Fruit fly (Drosophila melanogaster) whole organism, wandering third instar larva: ENCODE results near the gene Tbh.
A peak's percentile ranks its signal among the peaks of the same experiment; 100 is the strongest.

ENCODE experiments used
- Abd-B ChIP-seq: fragments of >200 bp; optimal IDR thresholded peaks from 2 replicates; lab custom pipeline; 2017; ENCODE audit warnings: missing biosample characterization, missing genetic modification characterization
- CG32264 ChIP-seq: fragments of 200-800 bp; sonication (Bioruptor generic); optimal IDR thresholded peaks from 2 replicates; lab custom pipeline; 2016; ENCODE audit warnings: missing biosample characterization, missing genetic modification characterization
- CG9705 ChIP-seq: fragments of 200-800 bp; sonication (Bioruptor generic); optimal IDR thresholded peaks from 2 replicates; lab custom pipeline; 2018; ENCODE audit warnings: missing biosample characterization, mild to moderate bottlenecking, missing genetic modification characterization
- CrebA ChIP-seq: fragments of 200-800 bp; sonication (Bioruptor generic); optimal IDR thresholded peaks from 2 replicates; lab custom pipeline; 2016; ENCODE audit warnings: missing biosample characterization, mild to moderate bottlenecking, missing genetic modification characterization, borderline replicate concordance
- Dfd ChIP-seq: fragments of >200 bp; optimal IDR thresholded peaks from 2 replicates; lab custom pipeline; 2017; ENCODE audit warnings: missing biosample characterization, missing genetic modification characterization
- Dif ChIP-seq: fragments of 200-275, 200-300 bp; sonication (Bioruptor generic); optimal IDR thresholded peaks from 2 replicates; lab custom pipeline; 2018; ENCODE audit warnings: missing biosample characterization, missing genetic modification characterization; ENCODE audit not compliant: partially characterized antibody
- GATAd ChIP-seq: sonication (Bioruptor generic); optimal IDR thresholded peaks from 2 replicates; lab custom pipeline; 2016; ENCODE audit warnings: missing biosample characterization, missing genetic modification characterization
- HLH106 ChIP-seq: fragments of 200-800 bp; optimal IDR thresholded peaks from 3 replicates; lab custom pipeline; 2019; ENCODE audit warnings: missing biosample characterization, mild to moderate bottlenecking, missing genetic modification characterization, moderate library complexity
- Hnf4 ChIP-seq: fragments of 200-800 bp; sonication (Bioruptor generic); optimal IDR thresholded peaks from 2 replicates; lab custom pipeline; 2016; ENCODE audit warnings: missing biosample characterization, mild to moderate bottlenecking, missing genetic modification characterization
- Hr78 ChIP-seq: fragments of >200 bp; optimal IDR thresholded peaks from 2 replicates; lab custom pipeline; 2017; ENCODE audit warnings: missing biosample characterization, missing genetic modification characterization
- Hr83 ChIP-seq: fragments of 200-300 bp; sonication (Bioruptor generic); optimal IDR thresholded peaks from 2 replicates; lab custom pipeline; 2016; ENCODE audit warnings: missing biosample characterization, mild to moderate bottlenecking, missing genetic modification characterization, moderate library complexity; ENCODE audit not compliant: poor library complexity, severe bottlenecking
- Jra ChIP-seq: sonication (Bioruptor generic); optimal IDR thresholded peaks from 2 replicates; lab custom pipeline; 2016; ENCODE audit warnings: missing biosample characterization, missing genetic modification characterization
- Mio ChIP-seq: sonication (Bioruptor generic); optimal IDR thresholded peaks from 2 replicates; lab custom pipeline; 2016; ENCODE audit warnings: missing biosample characterization, missing genetic modification characterization
- Myc ChIP-seq: fragments of >200 bp; optimal IDR thresholded peaks from 2 replicates; lab custom pipeline; 2017
- N ChIP-seq: fragments of >200 bp; optimal IDR thresholded peaks from 2 replicates; lab custom pipeline; 2018; ENCODE audit warnings: missing biosample characterization, missing external identifiers, missing genetic modification characterization
- OdsH ChIP-seq: fragments of 200-800 bp; sonication (Bioruptor generic); optimal IDR thresholded peaks from 2 replicates; lab custom pipeline; 2016; ENCODE audit warnings: missing biosample characterization, mild to moderate bottlenecking, missing genetic modification characterization
- Sp1 ChIP-seq: fragments of 200-800 bp; sonication (Bioruptor generic); optimal IDR thresholded peaks from 3 replicates; lab custom pipeline; 2019; ENCODE audit warnings: missing biosample characterization, mild to moderate bottlenecking, missing genetic modification characterization, moderate library complexity
- Vsx2 ChIP-seq: fragments of 200-300, 225-300 bp; sonication (Bioruptor generic); optimal IDR thresholded peaks from 2 replicates; lab custom pipeline; 2018; ENCODE audit warnings: missing biosample characterization, missing genetic modification characterization; ENCODE audit not compliant: partially characterized antibody
- br ChIP-seq: fragments of 200-800 bp; sonication (Bioruptor generic); optimal IDR thresholded peaks from 2 replicates; lab custom pipeline; 2016; ENCODE audit warnings: missing biosample characterization, missing genetic modification characterization
- brk ChIP-seq: fragments of 200-800 bp; sonication (Bioruptor generic); optimal IDR thresholded peaks from 2 replicates; lab custom pipeline; 2016; ENCODE audit warnings: missing biosample characterization, mild to moderate bottlenecking, missing genetic modification characterization
- dl ChIP-seq, 2 experiments: fragments of 175-275, 200-275 bp in 1 of 2; fragments of 200-275 bp in 1 of 2; sonication (Bioruptor generic); optimal IDR thresholded peaks; lab custom pipeline; 2018; ENCODE audit warnings: mild to moderate bottlenecking in 2 of 2, missing biosample characterization in 2 of 2, missing genetic modification characterization in 2 of 2, moderate library complexity in 2 of 2; ENCODE audit not compliant: partially characterized antibody in 2 of 2, insufficient read depth in 1 of 2
- dmrt93B ChIP-seq: fragments of 200-800 bp; sonication (Bioruptor generic); optimal IDR thresholded peaks from 2 replicates; lab custom pipeline; 2018; ENCODE audit warnings: missing biosample characterization, mild to moderate bottlenecking, missing genetic modification characterization
- dsf ChIP-seq: sonication (Bioruptor generic); optimal IDR thresholded peaks from 2 replicates; lab custom pipeline; 2016; ENCODE audit warnings: missing biosample characterization, missing genetic modification characterization, borderline replicate concordance
- ey ChIP-seq: fragments of 200-800 bp; sonication (Bioruptor generic); optimal IDR thresholded peaks from 2 replicates; lab custom pipeline; 2016; ENCODE audit warnings: missing biosample characterization, missing genetic modification characterization
- foxo ChIP-seq, 2 experiments: fragments of 200-800 bp; sonication (Bioruptor generic); optimal IDR thresholded peaks; 2 replicates in 1 of 2; 3 replicates in 1 of 2; lab custom pipeline; 2016 to 2017; ENCODE audit warnings: missing biosample characterization in 2 of 2, missing genetic modification characterization in 2 of 2
- fru ChIP-seq: fragments of 200-800 bp; sonication (Bioruptor generic); optimal IDR thresholded peaks from 3 replicates; lab custom pipeline; 2016; ENCODE audit warnings: missing biosample characterization, mild to moderate bottlenecking, missing genetic modification characterization
- h ChIP-seq: fragments of 200-800 bp; sonication (Bioruptor generic); optimal IDR thresholded peaks from 3 replicates; lab custom pipeline; 2016; ENCODE audit warnings: missing biosample characterization, mild to moderate bottlenecking, missing genetic modification characterization
- jim ChIP-seq: fragments of 175-275, 200-325 bp; sonication (Bioruptor generic); optimal IDR thresholded peaks from 2 replicates; lab custom pipeline; 2016; ENCODE audit warnings: missing biosample characterization, mild to moderate bottlenecking, missing genetic modification characterization
- lola ChIP-seq: fragments of >200 bp; optimal IDR thresholded peaks from 2 replicates; lab custom pipeline; 2017; ENCODE audit warnings: missing biosample characterization, missing genetic modification characterization
- pan ChIP-seq: fragments of >200 bp; optimal IDR thresholded peaks from 2 replicates; lab custom pipeline; 2017
- psq ChIP-seq: fragments of 200-800 bp; sonication (Bioruptor generic); optimal IDR thresholded peaks from 3 replicates; lab custom pipeline; 2017; ENCODE audit warnings: missing biosample characterization, mild to moderate bottlenecking, missing genetic modification characterization, moderate library complexity
- rgr ChIP-seq: fragments of 200-800 bp; sonication (Bioruptor generic); optimal IDR thresholded peaks from 3 replicates; lab custom pipeline; 2016; ENCODE audit warnings: missing biosample characterization, mild to moderate bottlenecking, missing genetic modification characterization
- sage ChIP-seq: fragments of 200-800 bp; sonication (Bioruptor generic); optimal IDR thresholded peaks from 2 replicates; lab custom pipeline; 2016; ENCODE audit warnings: missing biosample characterization, mild to moderate bottlenecking, missing genetic modification characterization
- sv ChIP-seq: fragments of 200-800 bp; sonication (Bioruptor generic); optimal IDR thresholded peaks from 3 replicates; lab custom pipeline; 2016; ENCODE audit warnings: missing biosample characterization, missing genetic modification characterization
- tai ChIP-seq: sonication (Bioruptor generic); optimal IDR thresholded peaks from 2 replicates; lab custom pipeline; 2016; ENCODE audit warnings: missing biosample characterization, missing genetic modification characterization
- usp ChIP-seq: fragments of >200 bp; optimal IDR thresholded peaks from 2 replicates; lab custom pipeline; 2017; ENCODE audit warnings: missing biosample characterization, missing genetic modification characterization
- woc ChIP-seq: sonication (Bioruptor generic); optimal IDR thresholded peaks from 2 replicates; lab custom pipeline; 2016; ENCODE audit warnings: missing biosample characterization, mild to moderate bottlenecking, missing genetic modification characterization

Gene Tbh

dm6 chrX:7965761-7966555 is 29.5 kb upstream of the Tbh start:
- TF ChIP-seq usp (no peak), HLH106 (tag; lab: Kevin White, UChicago) (no peak), CG9705 (GFP tag; lab: Kevin White, UChicago) (no peak), tai (no peak), Dfd (no peak), Jra (GFP tag; lab: Kevin White, UChicago) (no peak), Hr83 (no peak), sv (GFP tag; lab: Kevin White, UChicago) (no peak)

- TF ChIP-seq dmrt93B (GFP tag; lab: Kevin White, UChicago) = no peak
- TF ChIP-seq Myc = no peak
- no peak for TF ChIP-seq foxo (GFP tag; optimal IDR thresholded peaks at IDR 0.05; lab: Kevin White, UChicago)
- TF ChIP-seq Dif = no peak
- no peak for TF ChIP-seq usp
- no peak for TF ChIP-seq HLH106 (tag; lab: Kevin White, UChicago)
- TF ChIP-seq sage = no peak
- no peak for TF ChIP-seq psq (GFP tag; lab: Kevin White, UChicago)
- TF ChIP-seq CrebA (GFP tag; lab: Kevin White, UChicago) = no peak
- no peak for TF ChIP-seq tai
- TF ChIP-seq Abd-B (GFP tag; lab: Kevin White, UChicago) = no peak
- no peak for TF ChIP-seq CG9705 (GFP tag; lab: Kevin White, UChicago)
- no peak for TF ChIP-seq lola
- no peak for TF ChIP-seq OdsH
- TF ChIP-seq sv (GFP tag; lab: Kevin White, UChicago) = no peak
- TF ChIP-seq CG32264 = no peak
- TF ChIP-seq pan = no peak
- TF ChIP-seq fru = no peak
These were observed 28.2 kb upstream of the Tbh start for dm6 chrX:7967052-7967847.

dm6 chrX:7967848-7968143 is 27.7 kb upstream of the Tbh start:
- TF ChIP-seq HLH106 (tag; lab: Kevin White, UChicago) = no peak
- TF ChIP-seq, all 38 proteins: peak for 0

- TF ChIP-seq jim (GFP tag; lab: Kevin White, UChicago) = no peak
- no peak for TF ChIP-seq Hr78 (GFP tag; lab: Kevin White, UChicago)
- TF ChIP-seq OdsH = peak; percentile 37
- TF ChIP-seq h = peak; percentile 14
- no peak for TF ChIP-seq Abd-B (GFP tag; lab: Kevin White, UChicago)
- TF ChIP-seq brk (GFP tag; lab: Kevin White, UChicago) = no peak
- no peak for TF ChIP-seq tai
- TF ChIP-seq rgr = peak; percentile 26
- TF ChIP-seq woc (GFP tag; lab: Kevin White, UChicago) = no peak
- no peak for TF ChIP-seq N (GFP tag; lab: Kevin White, UChicago)
- TF ChIP-seq fru = peak; percentile 39
- no peak for TF ChIP-seq CrebA (GFP tag; lab: Kevin White, UChicago)
- no peak for TF ChIP-seq dl (GFP tag; optimal IDR thresholded peaks at IDR 0.05; lab: Kevin White, UChicago; ENCODE audit: insufficient read depth in 1 of 2, partially characterized antibody in 2 of 2)
- peak; percentile 63 for TF ChIP-seq HLH106 (tag; lab: Kevin White, UChicago)
- TF ChIP-seq Myc = no peak
- peak; percentile 34 for TF ChIP-seq Sp1 (GFP tag; lab: Kevin White, UChicago)
- TF ChIP-seq br (GFP tag; lab: Kevin White, UChicago) = no peak
- TF ChIP-seq psq (GFP tag; lab: Kevin White, UChicago) = peak; percentile 23
- TF ChIP-seq Mio = no peak
- TF ChIP-seq ey (GFP tag; lab: Kevin White, UChicago) = peak; percentile 15
- no peak for TF ChIP-seq Vsx2 (GFP tag; lab: Kevin White, UChicago)
- no peak for TF ChIP-seq Hnf4
- no peak for TF ChIP-seq GATAd (GFP tag; lab: Kevin White, UChicago)
- no peak for TF ChIP-seq dsf (GFP tag; lab: Kevin White, UChicago)
- no peak for TF ChIP-seq CG32264
- TF ChIP-seq usp = no peak
- TF ChIP-seq foxo (GFP tag; optimal IDR thresholded peaks at IDR 0.05; lab: Kevin White, UChicago) = peak in 1 of 2 experiments; percentile 61
These were observed 27.2 kb upstream of the Tbh start, which contains the start of gene sws for dm6 chrX:7968215-7968799. Gene sws (minus strand): TSS chrX:7968236.
